Fruit fly (Drosophila melanogaster) whole organism, pupa: Measurements from ENCODE around the gene Theg.

ENCODE experiments used
- CG13204 ChIP-seq: fragments of 200-800 bp; sonication (Bioruptor generic); optimal IDR thresholded peaks from 2 replicates; lab custom pipeline; 2018; ENCODE audit warnings: missing biosample characterization, mild to moderate bottlenecking, missing genetic modification characterization, moderate library complexity
- CG17806 ChIP-seq: fragments of 200-800 bp; sonication (Bioruptor generic); optimal IDR thresholded peaks from 2 replicates; lab custom pipeline; 2018; ENCODE audit warnings: missing biosample characterization, mild to moderate bottlenecking, missing genetic modification characterization, moderate library complexity
- gl ChIP-seq: fragments of 200-800 bp; sonication (Bioruptor generic); optimal IDR thresholded peaks from 2 replicates; lab custom pipeline; 2018; ENCODE audit warnings: missing biosample characterization, mild to moderate bottlenecking, missing genetic modification characterization

- no peak for TF ChIP-seq gl
- TF ChIP-seq CG17806 (tag; lab: Kevin White, UChicago), result no peak
- no peak for TF ChIP-seq CG13204 (GFP tag; lab: Kevin White, UChicago)
These were observed 22.9 kb upstream of the Theg start for dm6 chr3R:21991603-21992002.
